Worm (Caenorhabditis elegans) whole organism, mixed stage, embryonic: ENCODE results near the gene F42A9.3.

Experiments
- hlh-1 ChIP-seq: fragments of 150-350 bp; optimal IDR thresholded peaks from 2 replicates; lab custom pipeline; 2014; ENCODE audit warnings: missing biosample characterization, missing genetic modification reagents, missing genetic modification characterization
- lsy-2 ChIP-seq: fragments of 150-350 bp; optimal IDR thresholded peaks from 2 replicates; lab custom pipeline; 2014; ENCODE audit warnings: missing biosample characterization, missing genetic modification characterization
- mab-5 ChIP-seq: fragments of 150-350 bp; optimal IDR thresholded peaks from 2 replicates; lab custom pipeline; 2014; ENCODE audit warnings: missing biosample characterization, missing genetic modification characterization
- nhr-12 ChIP-seq: fragments of 150-350 bp; optimal IDR thresholded peaks from 2 replicates; lab custom pipeline; 2014; ENCODE audit warnings: missing biosample characterization, missing genetic modification characterization
- sptf-1 ChIP-seq: sonication (generic microtip); optimal IDR thresholded peaks from 2 replicates; lab custom pipeline; 2017; ENCODE audit warnings: mild to moderate bottlenecking, missing genetic modification characterization, moderate library complexity, missing compliant biosample characterization
- unc-39 ChIP-seq: fragments of 150-350 bp; optimal IDR thresholded peaks from 2 replicates; lab custom pipeline; 2014; ENCODE audit warnings: missing biosample characterization, missing genetic modification characterization
- unc-62 ChIP-seq: fragments of 150-350 bp; optimal IDR thresholded peaks from 2 replicates; lab custom pipeline; 2014; ENCODE audit warnings: missing biosample characterization, missing genetic modification reagents, missing genetic modification characterization

DNA sequence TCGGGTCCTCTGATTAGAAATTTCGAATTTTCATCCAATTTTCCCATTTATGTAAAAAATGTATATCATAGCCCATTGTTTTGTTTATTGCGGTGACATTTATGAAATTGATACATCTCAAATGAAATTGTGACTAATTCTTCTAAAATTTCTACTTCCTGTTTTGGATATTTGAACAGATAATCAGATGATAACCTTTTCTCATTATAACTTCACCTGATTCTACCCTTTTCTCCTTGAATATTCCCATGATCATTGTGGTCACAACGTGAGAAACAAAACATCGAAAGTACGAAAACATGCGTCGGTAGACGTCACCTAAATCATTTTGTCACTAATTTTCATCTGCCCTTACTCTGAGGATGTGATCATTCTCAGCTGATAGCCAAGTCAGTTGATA is 13.2 kb downstream of the F42A9.3 start:
- no peak for TF ChIP-seq unc-39 (tag; lab: Kevin White, UChicago)
- TF ChIP-seq lsy-2 (tag; lab: Kevin White, UChicago), result no peak
- no peak for TF ChIP-seq unc-62 (GFP tag; lab: Kevin White, UChicago)
- no peak for TF ChIP-seq sptf-1 (tag; lab: Kevin White, UChicago)
- TF ChIP-seq hlh-1 (tag; lab: Kevin White, UChicago), result no peak
- no peak for TF ChIP-seq nhr-12 (tag; lab: Kevin White, UChicago)
- no peak for TF ChIP-seq mab-5 (tag; lab: Kevin White, UChicago)
